Fruit fly (Drosophila melanogaster) ovary, adult (tissue): ENCODE measurements around the gene Tango6.
A peak's percentile ranks its signal among the peaks of the same experiment; 100 is the strongest.

Experiments
- CG17801 ChIP-seq: fragments of 200-800 bp; optimal IDR thresholded peaks from 2 replicates; lab custom pipeline; 2019; ENCODE audit warnings: missing biosample characterization, mild to moderate bottlenecking, missing genetic modification characterization, moderate library complexity; ENCODE audit not compliant: partially characterized antibody

Gene Tango6

dm6 chr2L:18944175-18945012, 24.4 kb upstream of the Tango6 start:
- no peak for TF ChIP-seq CG17801

- no peak for TF ChIP-seq CG17801
Observed at dm6 chr2L:18945765-18946552, 22.9 kb upstream of the Tango6 start, which contains the start of gene CG46304. Gene CG46304, plus strand, starts transcription at chr2L:18946305.

- no peak for TF ChIP-seq CG17801
Observed at dm6 chr2L:18946636-18947514, 22.0 kb upstream of the Tango6 start.

dm6 chr2L:18947515-18947998, 21.3 kb upstream of the Tango6 start:
- TF ChIP-seq CG17801: no peak

- no peak for TF ChIP-seq CG17801
Observed at dm6 chr2L:18948065-18948723, 20.6 kb upstream of the Tango6 start.

- no peak for TF ChIP-seq CG17801
Observed at dm6 chr2L:18948724-18949108, 20.1 kb upstream of the Tango6 start, which contains the start of gene CG10428. Gene CG10428, plus strand, starts transcription at chr2L:18948884.

dm6 chr2L:18951674-18952073, 17.2 kb upstream of the Tango6 start, which contains the start of gene Nedd8:
Gene Nedd8, minus strand, starts transcription at chr2L:18951837.
- TF ChIP-seq CG17801: peak; percentile 31

- no peak for TF ChIP-seq CG17801
Observed at dm6 chr2L:18953512-18954254, 15.1 kb upstream of the Tango6 start.

DNA sequence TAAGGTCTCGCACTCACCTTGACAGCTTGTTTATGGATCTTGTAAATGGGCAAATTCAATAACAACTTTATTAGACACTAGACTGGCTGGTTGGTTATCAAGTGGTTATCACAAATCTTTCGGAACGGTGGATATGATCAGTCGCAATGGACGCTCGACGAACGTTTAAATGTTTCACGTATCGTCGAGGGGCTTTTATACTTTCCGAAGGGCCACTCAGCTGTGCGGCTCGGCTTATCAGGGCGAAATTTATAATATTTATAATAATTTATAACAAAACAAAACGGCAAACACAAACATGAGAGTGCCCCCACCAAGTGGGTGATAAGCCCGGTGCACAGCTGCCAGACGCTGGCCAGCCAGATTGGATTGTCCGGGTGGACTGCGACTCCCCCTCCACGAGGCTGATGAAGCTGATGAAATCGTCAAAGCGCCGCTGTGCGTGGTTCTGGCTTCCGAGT, 14.5 kb upstream of the Tango6 start, which contains the start of gene CG10621:
Gene CG10621, minus strand, starts transcription at position 177 of the 461 bp plus-strand sequence.
- TF ChIP-seq CG17801: no peak

- no peak for TF ChIP-seq CG17801
Observed at dm6 chr2L:18955666-18956065, 13.2 kb upstream of the Tango6 start.

- TF ChIP-seq CG17801: peak; percentile 93
Observed at dm6 chr2L:18957142-18957674, 11.6 kb upstream of the Tango6 start, which contains the start of gene Bhmt. Gene Bhmt, minus strand, starts transcription at chr2L:18957311.

dm6 chr2L:18965367-18966213, 3.2 kb upstream of the Tango6 start:
- no peak for TF ChIP-seq CG17801

DNA sequence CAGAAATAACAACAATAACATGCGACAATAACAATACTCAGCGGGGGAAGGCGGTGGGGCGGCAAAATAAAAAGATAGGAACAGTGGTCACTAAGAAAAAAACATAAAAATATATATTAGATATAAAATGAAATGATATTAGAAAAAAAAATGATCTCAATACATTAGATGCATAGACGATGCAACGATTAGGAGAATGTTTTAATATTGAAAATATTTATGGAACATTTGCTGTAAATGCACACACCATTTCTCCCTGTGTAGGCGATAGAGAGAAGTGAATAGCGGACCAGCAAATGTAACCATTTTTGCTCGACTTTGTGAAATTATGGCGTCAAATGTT, 2.6 kb upstream of the Tango6 start:
- TF ChIP-seq CG17801: peak; percentile 79

dm6 chr2L:18966844-18967243, 2.0 kb upstream of the Tango6 start:
- peak; percentile 91 for TF ChIP-seq CG17801
